Worm (Caenorhabditis elegans): ENCODE measurements around the gene tag-115.

The tag-115 gene

DNA sequence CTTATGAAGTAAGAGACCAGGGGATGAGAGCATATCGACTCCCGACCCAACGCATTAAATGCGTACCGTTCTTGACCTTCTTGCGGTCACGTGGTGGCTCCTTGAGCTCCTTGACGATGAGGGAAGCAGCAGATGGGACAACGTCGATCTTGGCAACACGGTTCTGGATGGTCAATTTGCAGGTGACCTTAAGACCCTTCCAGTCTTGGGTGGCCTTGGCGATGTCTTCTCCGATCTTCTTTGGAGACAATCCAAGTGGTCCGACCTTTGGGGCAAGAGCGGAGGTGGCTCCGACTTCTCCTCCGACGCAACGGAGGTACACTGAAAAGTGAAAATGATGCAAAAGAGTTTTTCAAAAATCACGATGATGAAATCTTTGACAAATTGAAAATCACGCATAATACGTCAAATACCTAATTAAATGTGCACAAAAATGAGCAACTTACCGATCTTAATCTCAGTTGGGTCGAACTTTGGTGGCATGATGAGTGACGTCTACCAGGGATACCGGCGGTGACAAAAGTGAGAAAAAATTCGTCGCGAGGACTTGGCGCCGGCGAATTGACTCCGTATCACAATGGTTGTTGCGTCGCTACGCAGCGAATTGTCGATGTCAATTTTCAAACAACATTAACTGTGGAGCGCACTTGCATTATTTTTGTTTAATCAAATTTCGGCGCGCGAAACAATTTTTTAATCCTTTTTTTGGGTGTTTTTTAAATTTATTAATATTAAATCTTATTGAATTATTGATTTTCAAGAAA lies 1.0 kb upstream of the tag-115 start, which contains the start of gene rpl-12 (continued):
- TF ChIP-seq atf-7 (tag; optimal IDR thresholded peaks at IDR 0.05): peak; percentile 92
- TF ChIP-seq F57A8.1 (GFP tag; optimal IDR thresholded peaks at IDR 0.05): no peak
- TF ChIP-seq ceh-40 (GFP tag; IDR thresholded peaks at IDR 0.05): no peak
- TF ChIP-seq die-1 (tag; optimal IDR thresholded peaks at IDR 0.05): peak; percentile 56
- peak; percentile 94 for TF ChIP-seq D2030.7 (GFP tag; IDR thresholded peaks at IDR 0.05)
- peak; percentile 90 for TF ChIP-seq snpc-3.4 (tag; optimal IDR thresholded peaks at IDR 0.05)
- TF ChIP-seq lir-1 (GFP tag; conservative IDR thresholded peaks at IDR 0.05): peak; percentile 97
- peak; percentile 96 for TF ChIP-seq ZK185.1 (tag; optimal IDR thresholded peaks at IDR 0.05; ENCODE audit: poor library complexity, severe bottlenecking)
- TF ChIP-seq hlh-12 (tag; optimal IDR thresholded peaks at IDR 0.05): no peak
- no peak for TF ChIP-seq dpff-1 (tag; optimal IDR thresholded peaks at IDR 0.05)
- TF ChIP-seq F39B2.1 (GFP tag; IDR thresholded peaks at IDR 0.05): peak; percentile 79; the same call in 1 of the 2 replicates
- TF ChIP-seq snpc-1.3 (tag; optimal IDR thresholded peaks at IDR 0.05; ENCODE audit: insufficient read depth): peak; percentile 93
- no peak for TF ChIP-seq sdz-38 (tag; optimal IDR thresholded peaks at IDR 0.05)
- TF ChIP-seq akir-1 (GFP tag; optimal IDR thresholded peaks at IDR 0.05): peak; percentile 48
- TF ChIP-seq fkh-3 (tag; optimal IDR thresholded peaks at IDR 0.05): no peak
- TF ChIP-seq F49E8.2 (tag; optimal IDR thresholded peaks at IDR 0.05; ENCODE audit: insufficient read depth): peak; percentile 92
- TF ChIP-seq nfya-2 (GFP tag; IDR thresholded peaks at IDR 0.05): no peak
- TF ChIP-seq egl-18 (GFP tag; IDR thresholded peaks at IDR 0.05): no peak; the same call in 1 of the 2 replicates
- peak; percentile 95 for TF ChIP-seq madf-10 (tag; optimal IDR thresholded peaks at IDR 0.05)
- no peak for TF ChIP-seq mxl-1 (tag; optimal IDR thresholded peaks at IDR 0.05)
- TF ChIP-seq snpc-1.1 (tag; optimal IDR thresholded peaks at IDR 0.05; ENCODE audit: insufficient read depth): peak; percentile 63
- TF ChIP-seq egrh-3 (GFP tag; IDR thresholded peaks at IDR 0.05): peak; percentile 54; the same call in 1 of the 2 replicates
- TF ChIP-seq nhr-90 (tag; optimal IDR thresholded peaks at IDR 0.05): peak; percentile 62
- peak; percentile 92 for TF ChIP-seq efl-1 (GFP tag; optimal IDR thresholded peaks at IDR 0.05)
- TF ChIP-seq lsy-27 (tag; optimal IDR thresholded peaks at IDR 0.05; ENCODE audit: borderline replicate concordance, insufficient read depth): peak; percentile 17
- TF ChIP-seq bed-1 (GFP tag; IDR thresholded peaks at IDR 0.05): no peak
- TF ChIP-seq Y56A3A.18 (GFP tag; IDR thresholded peaks at IDR 0.05): peak; percentile 95
- peak; percentile 97 for TF ChIP-seq ztf-26 (tag; optimal IDR thresholded peaks at IDR 0.05)
- no peak for TF ChIP-seq mes-4 (tag; optimal IDR thresholded peaks at IDR 0.05)
- peak; percentile 75 for TF ChIP-seq zfh-2 (GFP tag; conservative IDR thresholded peaks at IDR 0.05)
- peak; percentile 94 for TF ChIP-seq pha-4 (tag; optimal IDR thresholded peaks at IDR 0.05)
- peak; percentile 28 for TF ChIP-seq ets-4 (GFP tag; optimal IDR thresholded peaks at IDR 0.05)
- peak; percentile 97 for TF ChIP-seq hmg-1.2 (GFP tag; IDR thresholded peaks at IDR 0.05)
- peak; percentile 94 for TF ChIP-seq unc-130 (GFP tag; optimal IDR thresholded peaks at IDR 0.05)
- peak; percentile 97 for TF ChIP-seq K11D2.4 (GFP tag; IDR thresholded peaks at IDR 0.05)
- peak; percentile 79 for TF ChIP-seq tbp1 (GFP tag; optimal IDR thresholded peaks at IDR 0.05)
- peak; percentile 98 for TF ChIP-seq ekl-4 (GFP tag; IDR thresholded peaks at IDR 0.05)
- TF ChIP-seq aptf-2 (GFP tag; conservative IDR thresholded peaks at IDR 0.05): peak; percentile 68
- TF ChIP-seq gei-17 (GFP tag; optimal IDR thresholded peaks at IDR 0.05): peak; percentile 86
- peak; percentile 98 for TF ChIP-seq pbrm-1 (GFP tag; IDR thresholded peaks at IDR 0.05)
- TF ChIP-seq F22D6.2 (tag; optimal IDR thresholded peaks at IDR 0.05): peak; percentile 93
- peak; percentile 55 for TF ChIP-seq zim-3 (tag; optimal IDR thresholded peaks at IDR 0.05)
- TF ChIP-seq hsf-1 (GFP tag; IDR thresholded peaks at IDR 0.05): peak; percentile 87
- peak; percentile 20 for TF ChIP-seq let-526 (GFP tag; IDR thresholded peaks at IDR 0.05)
- peak; percentile 91 for TF ChIP-seq nhr-80 (tag; optimal IDR thresholded peaks at IDR 0.05)
- TF ChIP-seq lsl-1 (GFP tag; optimal IDR thresholded peaks at IDR 0.05): peak; percentile 86
- peak; percentile 86 for TF ChIP-seq attf-3 (GFP tag; conservative IDR thresholded peaks at IDR 0.05)

Measured in whole organism, young adult.